Fruit fly (Drosophila melanogaster): ENCODE measurements around the gene Slbp.

The Slbp gene

DNA sequence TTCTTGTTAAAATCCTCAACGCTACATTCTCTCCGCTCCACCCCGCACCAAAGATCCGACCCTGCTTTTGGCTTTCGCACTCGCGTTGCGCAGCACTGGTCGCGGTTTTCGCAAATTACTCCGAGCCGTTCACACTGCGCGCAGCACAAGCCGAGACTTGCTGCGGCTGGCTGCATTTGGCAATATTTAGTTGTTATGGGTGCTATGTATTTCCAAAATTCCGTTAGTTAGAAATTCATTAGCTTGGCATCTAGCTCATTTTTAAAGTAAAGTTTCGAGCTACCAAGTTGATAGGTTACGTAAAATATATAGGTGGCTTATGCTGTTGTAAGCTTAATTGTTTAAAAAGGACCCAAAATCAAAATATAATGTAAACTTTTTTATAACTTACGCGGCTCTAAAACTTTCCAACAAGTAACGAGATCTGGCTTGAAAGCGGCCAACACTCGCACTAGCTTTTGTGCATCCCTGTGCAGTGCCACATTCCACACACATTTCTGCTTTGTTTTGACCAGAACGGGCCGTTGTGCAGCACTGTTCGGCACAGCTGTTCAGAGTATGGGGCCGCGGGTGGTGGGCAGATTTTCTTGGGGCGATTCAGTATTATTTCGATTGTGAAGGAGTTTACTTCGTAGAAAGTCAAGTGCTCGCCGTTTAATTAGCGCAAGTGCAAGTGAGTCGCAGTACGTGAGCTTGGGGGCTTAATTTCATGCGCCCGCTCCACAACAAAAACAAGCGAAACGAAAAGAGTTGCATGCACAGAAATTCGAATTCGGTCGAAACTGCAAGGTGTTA, 30.1 kb downstream of the Slbp start, which contains the start of the genes yem and Ctl2 (continued):
- TF ChIP-seq Xbp1 (GFP tag; optimal IDR thresholded peaks at IDR 0.05) = peak; percentile 84
- TF ChIP-seq Sox100B (GFP tag; optimal IDR thresholded peaks at IDR 0.05) = no peak
- TF ChIP-seq esg (GFP tag; conservative IDR thresholded peaks at IDR 0.05) = no peak; the same call in 1 of the 2 replicates
- peak; percentile 19 for TF ChIP-seq ATbp (GFP tag; optimal IDR thresholded peaks at IDR 0.05)
- TF ChIP-seq nerfin-2 (GFP tag; IDR thresholded peaks at IDR 0.05; ENCODE audit: partially characterized antibody) = no peak
- TF ChIP-seq ato (GFP tag; IDR thresholded peaks at IDR 0.05; ENCODE audit: partially characterized antibody) = peak; percentile 5; the same call in 1 of the 2 replicates
- TF ChIP-seq lov (optimal IDR thresholded peaks at IDR 0.05) = no peak
- TF ChIP-seq lov (GFP tag; IDR thresholded peaks at IDR 0.05) = peak; percentile 16; the same call in 1 of the 3 replicates
- TF ChIP-seq CG17385 (GFP tag; optimal IDR thresholded peaks at IDR 0.05) = peak; percentile 26
- peak; percentile 39; the same call in 1 of the 2 replicates for TF ChIP-seq HLH3B (GFP tag; IDR thresholded peaks at IDR 0.05)
- TF ChIP-seq CG11723 (GFP tag; optimal IDR thresholded peaks at IDR 0.05) = peak; percentile 19
- TF ChIP-seq CG31441 (GFP tag; IDR thresholded peaks at IDR 0.05) = peak; percentile 73; the same call in 1 of the 2 replicates
- peak; percentile 64 for TF ChIP-seq HmgD (GFP tag; optimal IDR thresholded peaks at IDR 0.05)
- TF ChIP-seq Hr51 (GFP tag; optimal IDR thresholded peaks at IDR 0.05) = peak; percentile 58 to 86
- TF ChIP-seq CG8388 (GFP tag; optimal IDR thresholded peaks at IDR 0.05) = peak; percentile 41
- peak; percentile 72 for TF ChIP-seq CG3163 (GFP tag; optimal IDR thresholded peaks at IDR 0.05)
- TF ChIP-seq al (GFP tag; IDR thresholded peaks at IDR 0.05) = peak; percentile 48
- peak; percentile 25 for TF ChIP-seq Nf-YB (GFP tag; optimal IDR thresholded peaks at IDR 0.05)
- peak; percentile 65 for TF ChIP-seq bbx (GFP tag; IDR thresholded peaks at IDR 0.05; ENCODE audit: partially characterized antibody)
- peak; percentile 67 for TF ChIP-seq klu (GFP tag; IDR thresholded peaks at IDR 0.05)
- TF ChIP-seq pnt (GFP tag; optimal IDR thresholded peaks at IDR 0.05) = peak; percentile 81
- TF ChIP-seq odd (GFP tag; optimal IDR thresholded peaks at IDR 0.05) = no peak
- TF ChIP-seq so (GFP tag; IDR thresholded peaks at IDR 0.05) = peak; percentile 38; the same call in 1 of the 3 replicates
- TF ChIP-seq fd96Cb (tag; optimal IDR thresholded peaks at IDR 0.05) = peak; percentile 44
- peak; percentile 45 for TF ChIP-seq her (GFP tag; optimal IDR thresholded peaks at IDR 0.05)
- no peak; the same call in 1 of the 2 replicates for TF ChIP-seq gt (GFP tag; IDR thresholded peaks at IDR 0.05)
- 0 out of 2 replicates have a peak, but pooled peaks have one; percentile 50 for TF ChIP-seq ara (GFP tag; IDR thresholded peaks at IDR 0.05)
- TF ChIP-seq caup (GFP tag; optimal IDR thresholded peaks at IDR 0.05; ENCODE audit: severe bottlenecking) = peak; percentile 70
- TF ChIP-seq shn (GFP tag; optimal IDR thresholded peaks at IDR 0.05) = peak; percentile 90
- peak; percentile 92 for TF ChIP-seq CG2120 (GFP tag; optimal IDR thresholded peaks at IDR 0.05)
- TF ChIP-seq CG7271 (tag; optimal IDR thresholded peaks at IDR 0.05) = no peak
- peak; percentile 72 for TF ChIP-seq CG8944 (GFP tag; optimal IDR thresholded peaks at IDR 0.05)
- no peak for TF ChIP-seq unpg (GFP tag; optimal IDR thresholded peaks at IDR 0.05)
- peak; percentile 80 for TF ChIP-seq Atf-2 (GFP tag; optimal IDR thresholded peaks at IDR 0.05)
- TF ChIP-seq CG34422 (GFP tag; IDR thresholded peaks at IDR 0.05) = peak; percentile 68
- TF ChIP-seq CG9609 (GFP tag; optimal IDR thresholded peaks at IDR 0.05) = peak; percentile 80
- TF ChIP-seq fd3F (GFP tag; optimal IDR thresholded peaks at IDR 0.05) = peak; percentile 10
- TF ChIP-seq zen (tag; optimal IDR thresholded peaks at IDR 0.05) = peak; percentile 40
- peak; percentile 71 for TF ChIP-seq CG10543 (GFP tag; optimal IDR thresholded peaks at IDR 0.05)
- TF ChIP-seq Adf1 (GFP tag; IDR thresholded peaks at IDR 0.05) = peak; percentile 7; the same call in 1 of the 2 replicates
- peak; percentile 67 for TF ChIP-seq Elba2 (GFP tag; optimal IDR thresholded peaks at IDR 0.05)
- peak; percentile 69 for TF ChIP-seq CG11398 (GFP tag; optimal IDR thresholded peaks at IDR 0.05)
- TF ChIP-seq dmrt11E (tag; optimal IDR thresholded peaks at IDR 0.05) = peak; percentile 53
- peak; percentile 7; the same call in 1 of the 3 replicates for TF ChIP-seq CG16813 (GFP tag; IDR thresholded peaks at IDR 0.05; ENCODE audit: partially characterized antibody)
- 0 out of 2 replicates have a peak, but pooled peaks have one; percentile 24 for TF ChIP-seq Awh (GFP tag; IDR thresholded peaks at IDR 0.05)
- peak; percentile 5 for TF ChIP-seq scrt (GFP tag; optimal IDR thresholded peaks at IDR 0.05)
- TF ChIP-seq ci (GFP tag; IDR thresholded peaks at IDR 0.05) = peak; percentile 68
- TF ChIP-seq CG18262 (tag; optimal IDR thresholded peaks at IDR 0.05) = peak; percentile 68

Measured in whole organism, embryonic.